Worm (Caenorhabditis elegans): ENCODE results near the gene K08E7.5.

The K08E7.5 gene

ce11 chrIV:12573068-12573467 is at the start of gene K08E7.5:
Gene K08E7.5, plus strand, starts transcription at chrIV:12573368.
- TF ChIP-seq fkh-3 (tag; optimal IDR thresholded peaks at IDR 0.05) (no peak), ekl-4 (GFP tag; IDR thresholded peaks at IDR 0.05) (no peak), rec-8 (tag; optimal IDR thresholded peaks at IDR 0.05) (no peak), C17E4.6 (GFP tag; IDR thresholded peaks at IDR 0.05) (no peak), ceh-58 (GFP tag; IDR thresholded peaks at IDR 0.05) (no peak), hmg-1.2 (GFP tag; IDR thresholded peaks at IDR 0.05) (no peak)

DNA sequence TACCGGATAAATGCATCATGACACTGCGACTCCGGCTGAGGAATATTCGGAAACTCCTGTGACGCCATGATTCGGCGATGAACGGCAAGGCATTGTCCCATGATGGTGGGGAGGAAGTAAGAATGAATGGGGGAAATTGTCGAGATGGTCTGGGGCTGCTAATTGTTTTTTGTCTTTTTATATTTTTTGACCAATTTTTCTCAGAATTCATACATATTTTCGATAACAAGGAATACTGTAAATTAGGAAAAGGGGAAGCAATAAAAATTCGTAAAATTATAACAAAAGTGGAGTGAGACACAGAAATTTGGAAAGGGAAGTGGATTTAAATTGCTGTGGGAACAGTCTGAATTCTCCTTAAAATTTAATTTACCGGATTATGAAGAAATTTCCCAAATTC is 47.8 kb upstream of the K08E7.5 start, which contains the start of gene eak-4:
Gene eak-4 (minus strand): TSS at position 101 of the 400 bp plus-strand sequence.
- TF ChIP-seq nhr-179 (tag; optimal IDR thresholded peaks at IDR 0.05) (no peak), ztf-3 (GFP tag; optimal IDR thresholded peaks at IDR 0.05) (no peak), bed-1 (GFP tag; IDR thresholded peaks at IDR 0.05) (no peak), ceh-91 (GFP tag; IDR thresholded peaks at IDR 0.05) (no peak), xnd-1 (tag; optimal IDR thresholded peaks at IDR 0.05) (no peak)

ce11 chrIV:12527217-12527616 is 46.0 kb upstream of the K08E7.5 start, which contains the start of gene F53B2.8:
Gene F53B2.8, minus strand, starts transcription at chrIV:12527396.
- TF ChIP-seq attf-5 (GFP tag; optimal IDR thresholded peaks at IDR 0.05) (peak; percentile 84), xnd-1 (tag; optimal IDR thresholded peaks at IDR 0.05) (no peak), nhr-80 (tag; optimal IDR thresholded peaks at IDR 0.05) (peak; percentile 91), cebp-1 (GFP tag; IDR thresholded peaks at IDR 0.05) (peak; percentile 98), cebp-1 (tag; optimal IDR thresholded peaks at IDR 0.05) (peak; percentile 99), unc-62 (GFP tag; optimal IDR thresholded peaks at IDR 0.05) (peak; percentile 83), atf-7 (tag; optimal IDR thresholded peaks at IDR 0.05) (peak; percentile 19), pha-4 (tag; optimal IDR thresholded peaks at IDR 0.05) (peak; percentile 85), dox-1 (GFP tag; IDR thresholded peaks at IDR 0.05) (no peak), B0035.1 (tag; optimal IDR thresholded peaks at IDR 0.05) (no peak), Y56A3A.18 (GFP tag; IDR thresholded peaks at IDR 0.05) (0 out of 2 replicates have a peak, but pooled peaks have one; percentile 35)

DNA sequence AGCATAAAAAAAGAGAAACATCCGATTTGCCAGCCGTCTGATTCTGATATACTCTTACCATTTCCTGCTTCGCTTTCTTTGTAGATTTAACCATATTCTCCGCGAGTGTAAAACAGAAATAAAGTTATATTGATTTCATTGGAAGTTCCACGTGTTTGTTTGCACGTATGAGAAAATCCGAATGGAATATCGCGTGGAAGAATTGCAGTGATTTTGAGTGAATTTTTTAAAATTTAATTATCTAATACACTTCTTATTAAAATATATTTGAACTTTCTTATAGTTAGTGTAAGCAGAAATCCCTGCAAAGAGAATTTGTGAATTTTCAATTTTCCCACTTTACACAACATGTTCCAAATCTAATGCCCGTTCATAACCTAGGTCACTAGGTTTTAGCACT is 42.1 kb upstream of the K08E7.5 start, which contains the start of gene F53B2.5:
Gene F53B2.5 (minus strand): TSS at position 101 of the 400 bp plus-strand sequence.
- TF ChIP-seq gei-17 (GFP tag; optimal IDR thresholded peaks at IDR 0.05) (no peak), lin-54 (GFP tag; optimal IDR thresholded peaks at IDR 0.05) (no peak), madf-6 (GFP tag; IDR thresholded peaks at IDR 0.05) (no peak), nfyb-1 (GFP tag; IDR thresholded peaks at IDR 0.05) (no peak), F57C9.4 (tag; optimal IDR thresholded peaks at IDR 0.05) (no peak), unc-62 (GFP tag; optimal IDR thresholded peaks at IDR 0.05) (no peak), madf-10 (tag; optimal IDR thresholded peaks at IDR 0.05) (no peak), xnd-1 (tag; optimal IDR thresholded peaks at IDR 0.05) (no peak)

- TF ChIP-seq aptf-2 (GFP tag; conservative IDR thresholded peaks at IDR 0.05), result no peak
- TF ChIP-seq pbrm-1 (GFP tag; IDR thresholded peaks at IDR 0.05), result no peak
- no peak for TF ChIP-seq sea-2 (GFP tag; IDR thresholded peaks at IDR 0.05)
- no peak for TF ChIP-seq K12H6.12 (tag; optimal IDR thresholded peaks at IDR 0.05)
- no peak for TF ChIP-seq F33H1.4 (GFP tag; IDR thresholded peaks at IDR 0.05)
- no peak for TF ChIP-seq rec-8 (tag; optimal IDR thresholded peaks at IDR 0.05)
- TF ChIP-seq atf-7 (tag; optimal IDR thresholded peaks at IDR 0.05), result no peak
- TF ChIP-seq ztf-3 (GFP tag; optimal IDR thresholded peaks at IDR 0.05), result no peak
- no peak for TF ChIP-seq lsl-1 (GFP tag; optimal IDR thresholded peaks at IDR 0.05)
- no peak for TF ChIP-seq madf-8 (GFP tag; conservative IDR thresholded peaks at IDR 0.05)
- TF ChIP-seq nhr-80 (tag; optimal IDR thresholded peaks at IDR 0.05), result no peak
- no peak for TF ChIP-seq B0019.2 (GFP tag; conservative IDR thresholded peaks at IDR 0.05)
- TF ChIP-seq bed-2 (GFP tag; IDR thresholded peaks at IDR 0.05), result no peak
- no peak for TF ChIP-seq ztf-25 (GFP tag; IDR thresholded peaks at IDR 0.05)
- TF ChIP-seq unc-62 (GFP tag; optimal IDR thresholded peaks at IDR 0.05), result no peak
- no peak for TF ChIP-seq tlf-1 (GFP tag; optimal IDR thresholded peaks at IDR 0.05)
- no peak for TF ChIP-seq aptf-3 (GFP tag; IDR thresholded peaks at IDR 0.05)
- no peak for TF ChIP-seq bed-1 (GFP tag; IDR thresholded peaks at IDR 0.05)
- TF ChIP-seq sdz-38 (tag; optimal IDR thresholded peaks at IDR 0.05), result no peak
- TF ChIP-seq zim-3 (tag; optimal IDR thresholded peaks at IDR 0.05), result no peak
Observed at ce11 chrIV:12531464-12531863, 41.7 kb upstream of the K08E7.5 start.
